Worm (Caenorhabditis elegans) whole organism, late embryonic: ENCODE measurements around the gene T16G1.9.

Source experiments
- C38D4.7 ChIP-seq: fragments of 200-800 bp; sonication (Bioruptor generic); optimal IDR thresholded peaks from 2 replicates; lab custom pipeline; 2018; ENCODE audit warnings: mild to moderate bottlenecking, missing genetic modification characterization, moderate library complexity, missing compliant biosample characterization
- F13H6.1 ChIP-seq: sonication (generic microtip); optimal IDR thresholded peaks from 2 replicates; lab custom pipeline; 2016; ENCODE audit warnings: missing genetic modification characterization, missing compliant biosample characterization
- K02D7.2 ChIP-seq: sonication (generic microtip); optimal IDR thresholded peaks from 2 replicates; lab custom pipeline; 2017; ENCODE audit warnings: mild to moderate bottlenecking, missing genetic modification characterization, missing compliant biosample characterization
- Y22D7AL.16 ChIP-seq: sonication (generic microtip); optimal IDR thresholded peaks from 2 replicates; lab custom pipeline; 2016; ENCODE audit warnings: missing genetic modification characterization, missing compliant biosample characterization
- ahr-1 ChIP-seq: sonication (generic microtip); optimal IDR thresholded peaks from 2 replicates; lab custom pipeline; 2016; ENCODE audit warnings: missing genetic modification characterization, missing compliant biosample characterization
- ceh-14 ChIP-seq: sonication (generic microtip); optimal IDR thresholded peaks from 2 replicates; lab custom pipeline; 2016; ENCODE audit warnings: missing genotype, missing genetic modification characterization, missing compliant biosample characterization
- ceh-18 ChIP-seq: sonication (generic microtip); optimal IDR thresholded peaks from 2 replicates; lab custom pipeline; 2016; ENCODE audit warnings: missing genetic modification characterization, missing compliant biosample characterization
- ceh-34 ChIP-seq: sonication (generic microtip); optimal IDR thresholded peaks from 2 replicates; lab custom pipeline; 2016; ENCODE audit warnings: mild to moderate bottlenecking, missing genetic modification characterization, missing compliant biosample characterization
- ceh-45 ChIP-seq: fragments of 200-800 bp; sonication (Bioruptor generic); IDR thresholded peaks from 2 replicates; pipeline ENCODE4 v1.3.6; 2022; ENCODE audit warnings: missing genetic modification reagents, missing genetic modification characterization, missing compliant biosample characterization
- che-1 ChIP-seq: sonication (generic microtip); optimal IDR thresholded peaks from 2 replicates; lab custom pipeline; 2016; ENCODE audit warnings: mild to moderate bottlenecking, missing genetic modification characterization, missing compliant biosample characterization
- elt-2 ChIP-seq: sonication (generic microtip); optimal IDR thresholded peaks from 2 replicates; lab custom pipeline; 2016; ENCODE audit warnings: missing genetic modification reagents, missing genetic modification characterization, missing compliant biosample characterization
- elt-4 ChIP-seq: sonication (generic microtip); optimal IDR thresholded peaks from 2 replicates; lab custom pipeline; 2016; ENCODE audit warnings: missing genetic modification characterization, missing compliant biosample characterization
- ets-4 ChIP-seq: sonication (generic microtip); optimal IDR thresholded peaks from 2 replicates; lab custom pipeline; 2016; ENCODE audit warnings: missing genetic modification characterization, missing compliant biosample characterization
- eyg-1 ChIP-seq: sonication (generic microtip); optimal IDR thresholded peaks from 2 replicates; lab custom pipeline; 2016; ENCODE audit warnings: missing genotype, missing genetic modification characterization, missing compliant biosample characterization
- fkh-10 ChIP-seq: fragments of 150-350 bp; optimal IDR thresholded peaks from 2 replicates; lab custom pipeline; 2014; ENCODE audit warnings: missing biosample characterization, missing genetic modification reagents, missing genetic modification characterization
- gmeb-2 ChIP-seq: sonication (generic microtip); optimal IDR thresholded peaks from 2 replicates; lab custom pipeline; 2016; ENCODE audit warnings: missing genetic modification characterization, inconsistent platforms, missing compliant biosample characterization
- hlh-13 ChIP-seq: fragments of 200-800 bp; sonication (Bioruptor generic); optimal IDR thresholded peaks from 2 replicates; lab custom pipeline; 2018; ENCODE audit warnings: mild to moderate bottlenecking, missing genetic modification characterization, missing compliant biosample characterization
- hlh-6 ChIP-seq: sonication (generic microtip); optimal IDR thresholded peaks from 2 replicates; lab custom pipeline; 2016; ENCODE audit warnings: missing genotype, missing genetic modification characterization, missing compliant biosample characterization
- hlh-8 ChIP-seq: sonication (generic microtip); optimal IDR thresholded peaks from 2 replicates; lab custom pipeline; 2016; ENCODE audit warnings: missing genotype, missing genetic modification characterization, missing compliant biosample characterization
- lin-11 ChIP-seq: fragments of 200-800 bp; sonication (Bioruptor generic); optimal IDR thresholded peaks from 2 replicates; lab custom pipeline; 2018; ENCODE audit warnings: mild to moderate bottlenecking, missing genetic modification characterization, missing compliant biosample characterization
- madf-2 ChIP-seq: sonication (generic microtip); optimal IDR thresholded peaks from 2 replicates; lab custom pipeline; 2017; ENCODE audit warnings: missing genetic modification characterization, missing compliant biosample characterization
- mec-3 ChIP-seq: sonication (generic microtip); optimal IDR thresholded peaks from 2 replicates; lab custom pipeline; 2016; ENCODE audit warnings: borderline replicate concordance, missing genetic modification characterization, missing compliant biosample characterization
- nhr-11 ChIP-seq: fragments of 150-350 bp; optimal IDR thresholded peaks from 2 replicates; lab custom pipeline; 2014; ENCODE audit warnings: missing biosample characterization, missing genetic modification characterization
- pax-1 ChIP-seq: fragments of 150-350 bp; optimal IDR thresholded peaks from 2 replicates; lab custom pipeline; 2014; ENCODE audit warnings: missing biosample characterization, missing genetic modification characterization
- pha-2 ChIP-seq: sonication (generic microtip); optimal IDR thresholded peaks from 2 replicates; lab custom pipeline; 2017; ENCODE audit warnings: mild to moderate bottlenecking, missing genetic modification characterization, missing compliant biosample characterization
- pqm-1 ChIP-seq: sonication (generic microtip); optimal IDR thresholded peaks from 2 replicates; lab custom pipeline; 2016; ENCODE audit warnings: missing genetic modification characterization, missing compliant biosample characterization
- ref-2 ChIP-seq: sonication (generic microtip); optimal IDR thresholded peaks from 2 replicates; lab custom pipeline; 2016; ENCODE audit warnings: missing genetic modification characterization, missing compliant biosample characterization
- sdc-2 ChIP-seq: sonication (generic microtip); optimal IDR thresholded peaks from 2 replicates; lab custom pipeline; 2016; ENCODE audit warnings: missing genotype, missing genetic modification characterization, missing compliant biosample characterization
- sox-4 ChIP-seq: sonication (generic microtip); optimal IDR thresholded peaks from 2 replicates; lab custom pipeline; 2017; ENCODE audit warnings: mild to moderate bottlenecking, missing genetic modification characterization, inconsistent platforms, missing compliant biosample characterization
- tbx-7 ChIP-seq: sonication (generic microtip); optimal IDR thresholded peaks from 2 replicates; lab custom pipeline; 2016; ENCODE audit warnings: missing genotype, missing genetic modification characterization, missing compliant biosample characterization
- ttx-3 ChIP-seq: sonication (generic microtip); optimal IDR thresholded peaks from 2 replicates; lab custom pipeline; 2016; ENCODE audit warnings: missing genetic modification reagents, missing genetic modification characterization, missing compliant biosample characterization
- unc-42 ChIP-seq: sonication (generic microtip); optimal IDR thresholded peaks from 2 replicates; lab custom pipeline; 2016; ENCODE audit warnings: missing genotype, missing genetic modification characterization, missing compliant biosample characterization
- unc-55 ChIP-seq: sonication (generic microtip); optimal IDR thresholded peaks from 2 replicates; lab custom pipeline; 2017; ENCODE audit warnings: missing biosample characterization, missing genetic modification reagents, missing genetic modification characterization
- unc-86 ChIP-seq: sonication (generic microtip); optimal IDR thresholded peaks from 2 replicates; lab custom pipeline; 2016; ENCODE audit warnings: missing genetic modification characterization, missing compliant biosample characterization
- zip-5 ChIP-seq: sonication (generic microtip); optimal IDR thresholded peaks from 2 replicates; lab custom pipeline; 2016; ENCODE audit warnings: missing genetic modification characterization, missing compliant biosample characterization
- ztf-16 ChIP-seq: sonication (generic microtip); optimal IDR thresholded peaks from 2 replicates; lab custom pipeline; 2017; ENCODE audit warnings: missing genetic modification characterization, missing compliant biosample characterization

Gene T16G1.9

DNA sequence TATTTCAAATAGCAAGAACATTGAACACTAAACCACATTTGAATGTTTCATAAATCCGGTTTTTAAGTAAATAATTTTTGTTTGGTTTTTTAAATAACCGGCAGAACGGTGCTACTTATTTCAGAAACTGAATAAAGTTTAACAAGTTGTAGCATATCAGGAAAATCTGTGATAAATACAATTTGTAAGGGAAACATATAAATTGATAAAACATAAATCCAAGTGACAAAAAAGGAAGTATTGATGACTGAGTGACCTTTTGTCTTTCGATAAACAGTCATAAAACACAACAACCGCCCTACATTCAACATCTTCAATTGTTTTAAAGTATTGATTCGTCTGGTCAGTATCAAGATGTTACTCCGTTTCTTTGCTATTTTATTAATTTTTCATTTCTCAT, 44.6 kb upstream of the T16G1.9 start, which contains the start of gene far-5:
Gene far-5, plus strand, starts transcription at position 301 of the 400 bp plus-strand sequence.
- TF ChIP-seq lin-11 (tag; lab: Kevin White, UChicago) (no peak), C38D4.7 (no peak), tbx-7 (no peak), unc-55 (GFP tag; lab: Kevin White, UChicago) (no peak), ttx-3 (tag; lab: Kevin White, UChicago) (no peak), ets-4 (tag; lab: Kevin White, UChicago) (no peak), ceh-45 (GFP tag; lab: Robert Waterston, UW) (no peak), ahr-1 (no peak), sdc-2 (tag; lab: Kevin White, UChicago) (no peak), K02D7.2 (tag; lab: Kevin White, UChicago) (no peak), unc-86 (tag; lab: Kevin White, UChicago) (no peak), ref-2 (tag; lab: Kevin White, UChicago) (no peak), sox-4 (tag; lab: Kevin White, UChicago) (no peak), hlh-13 (no peak), hlh-8 (no peak), ceh-34 (tag; lab: Kevin White, UChicago) (no peak)
- TF ChIP-seq, all 69 proteins: peak for 0

DNA sequence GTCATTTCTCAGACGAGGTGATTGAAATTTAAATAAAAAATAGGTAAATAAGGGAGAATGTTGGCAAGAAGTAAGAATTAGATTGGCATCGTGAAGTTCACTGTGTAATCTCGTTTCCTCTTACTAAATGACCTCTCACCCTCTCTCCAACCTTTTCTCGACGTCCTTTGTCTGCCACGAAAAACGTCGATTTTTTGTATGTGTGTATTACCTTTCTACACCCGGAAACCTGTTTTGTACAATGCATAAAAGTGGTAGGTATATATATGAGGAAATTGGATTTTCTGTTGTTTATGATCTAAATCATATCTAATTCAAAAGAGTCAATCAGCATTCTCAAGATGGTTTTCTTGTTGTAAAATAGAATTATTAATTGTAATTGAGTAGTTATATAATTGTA, 42.2 kb upstream of the T16G1.9 start, which contains the start of the genes F15B9.11 and dsl-7:
Gene F15B9.11, minus strand, starts transcription at position 5 of the 400 bp plus-strand sequence.
Gene dsl-7, plus strand, starts transcription at position 260 of the 400 bp plus-strand sequence.
- no peak for TF ChIP-seq ceh-18 (tag; lab: Kevin White, UChicago)
- no peak for TF ChIP-seq elt-4 (tag; lab: Kevin White, UChicago)
- no peak for TF ChIP-seq unc-86 (tag; lab: Kevin White, UChicago)
- TF ChIP-seq che-1 (tag; lab: Kevin White, UChicago), result no peak
- no peak for TF ChIP-seq Y22D7AL.16 (tag; lab: Kevin White, UChicago)
- TF ChIP-seq sox-4 (tag; lab: Kevin White, UChicago), result no peak
- TF ChIP-seq nhr-11, result no peak
- TF ChIP-seq madf-2, result no peak
- no peak for TF ChIP-seq zip-5
- TF ChIP-seq ceh-14, result no peak
- TF ChIP-seq ttx-3 (tag; lab: Kevin White, UChicago), result no peak
- no peak for TF ChIP-seq ztf-16 (tag; lab: Kevin White, UChicago)
- TF ChIP-seq eyg-1 (tag; lab: Kevin White, UChicago), result no peak
- TF ChIP-seq pha-2, result no peak
- TF ChIP-seq F13H6.1 (tag; lab: Kevin White, UChicago), result no peak
- TF ChIP-seq unc-42 (tag; lab: Kevin White, UChicago), result no peak
- no peak for TF ChIP-seq ceh-45 (GFP tag; lab: Robert Waterston, UW)
- TF ChIP-seq ceh-34 (tag; lab: Kevin White, UChicago), result no peak

DNA sequence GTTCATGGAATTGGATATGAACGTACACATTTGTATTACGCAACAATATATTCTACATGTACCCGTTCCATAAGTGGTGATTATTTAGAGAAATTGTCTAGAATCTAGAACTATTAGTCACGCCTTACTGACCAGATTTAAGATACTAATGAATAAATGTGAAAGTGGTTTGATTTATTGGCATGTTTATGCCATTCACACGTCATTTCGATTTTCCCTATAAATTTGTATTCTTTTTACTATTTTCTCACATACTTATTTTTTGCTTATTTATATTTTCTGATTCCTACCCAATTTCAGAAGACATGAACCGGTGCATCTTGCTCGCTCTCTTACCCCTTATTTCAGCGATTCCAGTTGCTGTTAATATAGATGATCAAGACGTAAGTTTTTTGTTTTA, 37.6 kb upstream of the T16G1.9 start, which contains the start of gene F15B9.8:
Gene F15B9.8, plus strand, starts transcription at position 301 of the 400 bp plus-strand sequence.
- no peak for TF ChIP-seq elt-2
- TF ChIP-seq, all 69 proteins: peak for 0

DNA sequence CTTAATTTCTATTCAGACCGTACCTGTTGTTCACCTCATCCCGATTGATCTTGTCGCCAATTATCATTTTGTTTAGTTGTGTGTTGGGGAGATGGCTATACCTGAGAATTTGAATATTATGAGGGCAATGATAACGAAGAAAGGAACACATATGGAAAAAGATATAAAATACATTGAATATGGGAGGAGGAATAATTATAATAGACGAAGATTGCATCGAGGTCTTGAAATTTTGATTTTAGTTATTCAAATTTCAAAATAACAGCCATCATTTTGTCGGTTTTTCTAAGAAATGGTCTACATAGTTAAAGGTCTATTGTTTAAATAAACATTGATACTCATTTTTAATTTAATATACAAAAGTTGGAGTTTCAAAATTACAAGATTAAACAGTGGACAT, 36.4 kb upstream of the T16G1.9 start, which contains the start of gene shw-3:
Gene shw-3, minus strand, starts transcription at position 101 of the 400 bp plus-strand sequence.
- TF ChIP-seq unc-42 (tag; lab: Kevin White, UChicago) (no peak), mec-3 (tag; lab: Kevin White, UChicago) (no peak), fkh-10 (no peak), nhr-11 (no peak), gmeb-2 (tag; lab: Kevin White, UChicago) (no peak), lin-11 (tag; lab: Kevin White, UChicago) (no peak), pax-1 (tag; lab: Kevin White, UChicago) (no peak), ceh-34 (tag; lab: Kevin White, UChicago) (no peak), hlh-6 (tag; lab: Kevin White, UChicago) (no peak), pqm-1 (no peak), sox-4 (tag; lab: Kevin White, UChicago) (no peak), C38D4.7 (no peak)
